ENCODE assay signal across 1 fruit fly cellular context in the genomic region with DNA sequence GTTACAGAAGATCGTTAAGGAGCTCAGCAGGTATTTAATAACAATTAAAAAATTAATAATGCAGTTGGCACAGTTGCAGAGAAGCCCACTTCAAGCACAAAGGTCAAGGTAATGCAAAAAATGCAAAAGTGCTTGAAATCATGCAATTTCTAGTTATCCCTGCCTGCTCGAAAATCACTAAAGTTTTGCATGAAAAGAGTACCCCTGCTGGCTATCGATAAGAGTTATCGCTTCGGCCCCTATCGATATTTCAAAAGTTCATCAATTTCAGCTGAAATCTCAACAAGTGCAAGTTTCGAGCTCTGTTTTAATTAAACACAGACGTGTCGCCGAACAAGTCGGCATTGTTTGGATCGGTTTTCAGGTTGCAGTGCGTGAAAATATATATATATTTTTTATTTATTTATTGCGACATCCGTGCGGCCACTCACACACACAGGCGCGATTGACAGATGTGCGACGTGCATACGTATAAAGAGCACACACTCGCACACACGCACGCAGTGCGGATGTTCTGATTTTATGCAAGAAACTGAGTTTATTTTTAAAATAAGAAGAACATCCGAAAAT.
TF ChIP-seq lines count a peak whose summit lies in the region.

No protein-coding gene starts in this region.

TF ChIP-seq in whole organism, embryonic, 481 proteins besides CTCF, POLR2A, EP300 and RAD21 (continued from another document):
- TF ChIP-seq Hmr (GFP tag; optimal IDR thresholded peaks at IDR 0.05; lab: Kevin White, UChicago) (peak; percentile 66), CG6813 (GFP tag; optimal IDR thresholded peaks at IDR 0.05; lab: Kevin White, UChicago) (no peak), cad (GFP tag; optimal IDR thresholded peaks at IDR 0.05; lab: Kevin White, UChicago) (no peak), hth (optimal IDR thresholded peaks at IDR 0.05; lab: Kevin White, UChicago) (no peak), Xrp1 (GFP tag; IDR thresholded peaks at IDR 0.05; lab: Robert Waterston, UW) (peak; percentile 68), jigr1 (GFP tag; IDR thresholded peaks at IDR 0.05; lab: Robert Waterston, UW) (no peak), CG15011 (GFP tag; optimal IDR thresholded peaks at IDR 0.05; lab: Kevin White, UChicago) (no peak), CG3281 (GFP tag; optimal IDR thresholded peaks at IDR 0.05; lab: Kevin White, UChicago) (peak; percentile 57), zf30C (GFP tag; optimal IDR thresholded peaks at IDR 0.05; lab: Kevin White, UChicago) (no peak), CG31388 (GFP tag; optimal IDR thresholded peaks at IDR 0.05; lab: Kevin White, UChicago) (no peak), pho (GFP tag; optimal IDR thresholded peaks at IDR 0.05; lab: Kevin White, UChicago) (peak; percentile 34), Hey (tag; optimal IDR thresholded peaks at IDR 0.05; lab: Kevin White, UChicago) (no peak)
